Worm (Caenorhabditis elegans): ENCODE results near the gene prdx-3.

The prdx-3 gene

ce11 chrIII:4453768-4454167, 46.5 kb downstream of the prdx-3 start:
- no peak for TF ChIP-seq klf-2 (GFP tag; conservative IDR thresholded peaks at IDR 0.05)
- TF ChIP-seq tab-1 (GFP tag; IDR thresholded peaks at IDR 0.05) = no peak
- no peak for TF ChIP-seq ref-1 (GFP tag; conservative IDR thresholded peaks at IDR 0.05)
- no peak for TF ChIP-seq T22C8.4 (GFP tag; IDR thresholded peaks at IDR 0.05)
- TF ChIP-seq cog-1 (tag; optimal IDR thresholded peaks at IDR 0.05) = no peak
- TF ChIP-seq flt-1 (GFP tag; IDR thresholded peaks at IDR 0.05) = no peak
- TF ChIP-seq ztf-23 (GFP tag; IDR thresholded peaks at IDR 0.05) = no peak
- no peak for TF ChIP-seq med-1 (GFP tag; optimal IDR thresholded peaks at IDR 0.05; ENCODE audit: insufficient read depth)
- no peak for TF ChIP-seq ztf-29 (GFP tag; IDR thresholded peaks at IDR 0.05)

- no peak for TF ChIP-seq tab-1 (GFP tag; IDR thresholded peaks at IDR 0.05)
- no peak for TF ChIP-seq ztf-23 (GFP tag; IDR thresholded peaks at IDR 0.05)
- no peak for TF ChIP-seq ref-1 (GFP tag; conservative IDR thresholded peaks at IDR 0.05)
- TF ChIP-seq T22C8.4 (GFP tag; IDR thresholded peaks at IDR 0.05) = no peak
- TF ChIP-seq flt-1 (GFP tag; IDR thresholded peaks at IDR 0.05) = no peak
- TF ChIP-seq med-1 (GFP tag; optimal IDR thresholded peaks at IDR 0.05; ENCODE audit: insufficient read depth) = no peak
- TF ChIP-seq ztf-29 (GFP tag; IDR thresholded peaks at IDR 0.05) = no peak
- no peak for TF ChIP-seq klf-2 (GFP tag; conservative IDR thresholded peaks at IDR 0.05)
Measured at ce11 chrIII:4454919-4455318, 47.7 kb downstream of the prdx-3 start.

- TF ChIP-seq ref-1 (GFP tag; conservative IDR thresholded peaks at IDR 0.05) (no peak), klf-2 (GFP tag; conservative IDR thresholded peaks at IDR 0.05) (no peak), tab-1 (GFP tag; IDR thresholded peaks at IDR 0.05) (no peak), med-1 (GFP tag; optimal IDR thresholded peaks at IDR 0.05; ENCODE audit: insufficient read depth) (no peak), T22C8.4 (GFP tag; IDR thresholded peaks at IDR 0.05) (no peak), flt-1 (GFP tag; IDR thresholded peaks at IDR 0.05) (no peak), ztf-23 (GFP tag; IDR thresholded peaks at IDR 0.05) (no peak), ztf-29 (GFP tag; IDR thresholded peaks at IDR 0.05) (no peak), cog-1 (tag; optimal IDR thresholded peaks at IDR 0.05) (no peak)
Measured at ce11 chrIII:4456579-4456978, 49.3 kb downstream of the prdx-3 start.

Data from whole organism, midembryonic.